Worm (Caenorhabditis elegans): ENCODE measurements around the gene pinn-1.

DNA sequence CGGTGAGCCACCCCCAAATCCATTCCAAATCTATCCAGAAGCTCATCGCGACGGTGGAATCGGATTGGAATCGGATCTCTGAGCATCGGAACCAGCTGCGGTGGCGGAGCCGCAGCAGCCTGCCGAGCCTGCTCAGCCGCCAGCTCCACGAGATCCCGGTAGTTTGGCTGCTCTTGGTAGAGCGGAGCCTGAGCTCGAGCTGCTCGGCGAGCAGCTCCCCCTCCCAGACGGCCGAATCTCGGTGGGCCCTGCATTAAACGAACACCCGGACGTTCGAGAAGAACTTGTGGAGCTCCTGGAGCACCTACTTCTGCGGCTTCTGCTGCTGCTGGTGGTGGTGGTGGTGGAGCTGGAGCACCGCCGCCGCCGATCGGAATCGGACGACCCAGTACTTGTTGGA lies 14.9 kb upstream of the pinn-1 start:
- TF ChIP-seq mep-1 (tag; optimal IDR thresholded peaks at IDR 0.05) (no peak), pha-4 (tag; optimal IDR thresholded peaks at IDR 0.05) (no peak), zip-8 (tag; optimal IDR thresholded peaks at IDR 0.05) (no peak), nhr-12 (tag; optimal IDR thresholded peaks at IDR 0.05) (no peak), lsy-2 (tag; optimal IDR thresholded peaks at IDR 0.05) (no peak), lin-13 (tag; optimal IDR thresholded peaks at IDR 0.05) (no peak)

Data from whole organism, mixed stage, embryonic.